Worm (Caenorhabditis elegans) whole organism, L3 larva: ENCODE data around the gene K02A2.5.
"Not testable (repeated sequence)": the region's sequence is repeated elsewhere in the genome, so short reads cannot be mapped to it uniquely, and the experiment has no call there.

Experiments
- ZK546.5 ChIP-seq: sonication (generic microtip); optimal IDR thresholded peaks from 2 replicates; lab custom pipeline; 2017; ENCODE audit warnings: missing biosample characterization, missing genetic modification characterization
- mdl-1 ChIP-seq: fragments of 150-350 bp; optimal IDR thresholded peaks from 2 replicates; lab custom pipeline; 2014; ENCODE audit warnings: missing biosample characterization, missing genetic modification characterization
- nhr-25 ChIP-seq: sonication (generic microtip); optimal IDR thresholded peaks from 2 replicates; lab custom pipeline; 2017; ENCODE audit warnings: missing biosample characterization, missing genetic modification characterization
- unc-62 ChIP-seq: fragments of 150-350 bp; sonication (generic microtip); optimal IDR thresholded peaks from 4 replicates; lab custom pipeline; 2014; ENCODE audit warnings: missing biosample characterization, missing genetic modification reagents, missing genetic modification characterization
- ztf-4 ChIP-seq: fragments of 150-350 bp; optimal IDR thresholded peaks from 2 replicates; lab custom pipeline; 2014; ENCODE audit warnings: missing biosample characterization, missing genetic modification characterization

- not testable (repeated sequence) for TF ChIP-seq ZK546.5; ztf-4 (tag; lab: Kevin White, UChicago); nhr-25 (tag; lab: Kevin White, UChicago); unc-62; mdl-1
Measured at ce11 chrII:7370195-7370594, 41.6 kb downstream of the K02A2.5 start, which contains the start of gene F43E2.11.
